Worm (Caenorhabditis elegans) whole organism, L4/young adult: ENCODE data around the gene ZC504.1.

Source experiments
- W03F9.2 ChIP-seq: fragments of 150-350 bp; optimal IDR thresholded peaks from 2 replicates; lab custom pipeline; 2014; ENCODE audit warnings: missing biosample characterization, missing genetic modification characterization
- dao-5 ChIP-seq: sonication (generic microtip); optimal IDR thresholded peaks from 2 replicates; lab custom pipeline; 2016; ENCODE audit warnings: missing genotype, missing genetic modification characterization, moderate library complexity, missing compliant biosample characterization
- him-1 ChIP-seq: sonication (generic microtip); optimal IDR thresholded peaks from 2 replicates; lab custom pipeline; 2016; ENCODE audit warnings: missing genotype, missing genetic modification reagents, missing genetic modification characterization, missing compliant biosample characterization

ZC504.1 gene

ce11 chrX:10433863-10434262 lies 26.9 kb downstream of the ZC504.1 start:
- TF ChIP-seq him-1 (tag; lab: Kevin White, UChicago) (no peak), W03F9.2 (tag; lab: Kevin White, UChicago) (no peak), dao-5 (no peak)

- TF ChIP-seq W03F9.2 (tag; lab: Kevin White, UChicago) (no peak), him-1 (tag; lab: Kevin White, UChicago) (peak; percentile 64)
Measured at ce11 chrX:10435492-10435939, 28.6 kb downstream of the ZC504.1 start.

- no peak for TF ChIP-seq dao-5
- no peak for TF ChIP-seq W03F9.2 (tag; lab: Kevin White, UChicago)
- TF ChIP-seq him-1 (tag; lab: Kevin White, UChicago), result no peak
Measured at ce11 chrX:10437421-10437820, 30.5 kb downstream of the ZC504.1 start.

- TF ChIP-seq dao-5 (no peak), him-1 (tag; lab: Kevin White, UChicago) (no peak), W03F9.2 (tag; lab: Kevin White, UChicago) (no peak)
Measured at ce11 chrX:10440781-10441180, 33.8 kb downstream of the ZC504.1 start.

ce11 chrX:10443836-10444235 lies 36.9 kb downstream of the ZC504.1 start, which contains the start of gene C39B10.3:
TSS of gene C39B10.3 (plus strand) at chrX:10444136.
- TF ChIP-seq W03F9.2 (tag; lab: Kevin White, UChicago), result no peak
- TF ChIP-seq dao-5, result no peak
- no peak for TF ChIP-seq him-1 (tag; lab: Kevin White, UChicago)

ce11 chrX:10444705-10445104 lies 37.8 kb downstream of the ZC504.1 start, which contains the start of gene C39B10.4:
TSS of gene C39B10.4 (plus strand) at chrX:10445005.
- TF ChIP-seq him-1 (tag; lab: Kevin White, UChicago), result no peak
- TF ChIP-seq dao-5, result no peak

- no peak for TF ChIP-seq W03F9.2 (tag; lab: Kevin White, UChicago)
- no peak for TF ChIP-seq him-1 (tag; lab: Kevin White, UChicago)
- TF ChIP-seq dao-5, result no peak
Measured at ce11 chrX:10446982-10447381, 40.0 kb downstream of the ZC504.1 start, which contains the start of gene C39B10.5. TSS of gene C39B10.5 (plus strand) at chrX:10447343.

- TF ChIP-seq him-1 (tag; lab: Kevin White, UChicago), result no peak
- no peak for TF ChIP-seq W03F9.2 (tag; lab: Kevin White, UChicago)
- no peak for TF ChIP-seq dao-5
Measured at ce11 chrX:10453960-10454359, 47.0 kb downstream of the ZC504.1 start, which contains the start of gene lgc-41. TSS of gene lgc-41 (plus strand) at chrX:10454260.
